Worm (Caenorhabditis elegans) whole organism, L2 larva: Measurements from ENCODE around the gene srt-41.

Experiments
- ama-1 ChIP-seq: fragments of 150-350 bp; optimal IDR thresholded peaks from 2 replicates; lab custom pipeline; 2018; ENCODE audit warnings: inconsistent platforms
- dmd-4 ChIP-seq: sonication (generic microtip); optimal IDR thresholded peaks from 2 replicates; lab custom pipeline; 2017; ENCODE audit warnings: missing biosample characterization, missing genetic modification characterization
- egl-27 ChIP-seq: sonication (generic microtip); optimal IDR thresholded peaks from 3 replicates; lab custom pipeline; 2017; ENCODE audit warnings: missing biosample characterization, missing genetic modification reagents, missing genetic modification characterization
- lin-11 ChIP-seq: fragments of 150-350 bp; sonication (generic microtip); optimal IDR thresholded peaks from 2 replicates; lab custom pipeline; 2014; ENCODE audit warnings: missing biosample characterization, missing genetic modification characterization, inconsistent platforms, mixed read lengths
- lin-39 ChIP-seq: fragments of 150-350 bp; optimal IDR thresholded peaks from 2 replicates; lab custom pipeline; 2014; ENCODE audit warnings: missing biosample characterization, missing genetic modification reagents, missing genetic modification characterization
- mdl-1 ChIP-seq, 2 experiments: fragments of 150-350 bp in 1 of 2; sonication (generic microtip) in 1 of 2; optimal IDR thresholded peaks; 2 replicates each; lab custom pipeline; 2017; ENCODE audit warnings: missing biosample characterization in 2 of 2, missing genetic modification characterization in 2 of 2
- nhr-129 ChIP-seq: fragments of 150-350 bp; optimal IDR thresholded peaks from 2 replicates; lab custom pipeline; 2014; ENCODE audit warnings: missing biosample characterization, missing genetic modification characterization
- sem-4 ChIP-seq: fragments of 150-350 bp; optimal IDR thresholded peaks from 2 replicates; lab custom pipeline; 2014; ENCODE audit warnings: missing biosample characterization, missing genetic modification reagents, missing genetic modification characterization
- snpc-4 ChIP-seq: fragments of 150-350 bp; optimal IDR thresholded peaks from 2 replicates; lab custom pipeline; 2014; ENCODE audit warnings: missing biosample characterization, missing genetic modification characterization
- ztf-1 ChIP-seq: fragments of 200-800 bp; sonication (Bioruptor generic); conservative IDR thresholded peaks from 2 replicates; pipeline ENCODE4 v1.3.6; 2022; ENCODE audit warnings: missing genetic modification characterization, missing compliant biosample characterization

- no peak for TF ChIP-seq mdl-1 (tag; optimal IDR thresholded peaks at IDR 0.05; lab: Kevin White, UChicago)
- no peak for TF ChIP-seq snpc-4 (tag; lab: Kevin White, UChicago)
- TF ChIP-seq ama-1 = no peak
- no peak for TF ChIP-seq sem-4
- TF ChIP-seq egl-27 (tag; lab: Kevin White, UChicago) = no peak
- TF ChIP-seq dmd-4 = no peak
- no peak for TF ChIP-seq nhr-129 (tag; lab: Kevin White, UChicago)
- TF ChIP-seq lin-11 = no peak
- TF ChIP-seq ztf-1 (GFP tag; lab: Robert Waterston, UW) = no peak
- TF ChIP-seq lin-39 (tag; lab: Kevin White, UChicago) = no peak
These were observed 21.0 kb downstream of the srt-41 start, which contains the start of gene F36H9.5 for ce11 chrV:1781922-1782321.
